Worm (Caenorhabditis elegans) whole organism, early embryonic: Measurements from ENCODE around the gene unc-18.

ENCODE experiments used
- ama-1 ChIP-seq: fragments of 150-350 bp; optimal IDR thresholded peaks from 2 replicates; lab custom pipeline; 2014
- ceh-13 ChIP-seq: fragments of 200-800 bp; sonication (Bioruptor generic); optimal IDR thresholded peaks from 2 replicates; lab custom pipeline; 2018; ENCODE audit warnings: mild to moderate bottlenecking, missing genetic modification characterization, missing compliant biosample characterization
- tbx-11 ChIP-seq: fragments of 200-800 bp; sonication (Bioruptor generic); IDR thresholded peaks from 2 replicates; pipeline ENCODE4 v1.3.6; 2022; ENCODE audit warnings: missing genetic modification characterization, missing compliant biosample characterization
- tbx-37 ChIP-seq: fragments of 200-800 bp; sonication (Bioruptor generic); conservative IDR thresholded peaks from 2 replicates; pipeline ENCODE4 v1.3.6; 2022; ENCODE audit warnings: missing genetic modification reagents, missing genetic modification characterization, missing compliant biosample characterization
- tra-4 ChIP-seq: sonication (generic microtip); optimal IDR thresholded peaks from 2 replicates; lab custom pipeline; 2017; ENCODE audit warnings: missing genetic modification characterization, missing compliant biosample characterization

DNA sequence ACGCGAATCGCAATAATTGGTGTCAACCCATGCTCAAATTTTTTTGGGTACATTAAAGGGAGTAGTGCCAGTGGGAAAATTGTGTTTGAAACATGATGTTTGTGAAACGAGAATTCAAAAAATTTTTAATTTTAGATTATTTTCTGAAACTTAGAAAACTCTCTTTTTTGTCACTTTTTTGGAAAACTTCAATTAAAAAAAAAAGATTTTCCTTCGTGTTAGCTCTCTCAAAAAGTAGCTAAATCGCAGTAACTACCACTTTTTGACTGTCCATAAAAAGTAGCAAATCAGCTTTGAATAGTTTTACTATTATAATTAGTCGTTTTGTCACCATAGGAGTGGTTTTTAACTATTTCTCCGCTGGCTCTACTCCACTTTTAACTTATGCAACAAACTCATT, 42.3 kb upstream of the unc-18 start:
- TF ChIP-seq ceh-13 (GFP tag; lab: Kevin White, UChicago) (no peak), tbx-37 (no peak), tbx-11 (GFP tag; lab: Robert Waterston, UW) (no peak), tra-4 (tag; lab: Kevin White, UChicago) (no peak), ama-1 (lab: Kevin White, UChicago) (no peak)
